Worm (Caenorhabditis elegans): ENCODE measurements around the gene C08B6.11.

C08B6.11 gene

ce11 chrV:10117465-10117864 is 10.1 kb downstream of the C08B6.11 start, which contains the start of gene C08B6.5:
C08B6.5 (plus strand) TSS chrV:10117765.
- no peak for TF ChIP-seq cog-1 (tag; optimal IDR thresholded peaks at IDR 0.05)
- TF ChIP-seq T22C8.4 (GFP tag; IDR thresholded peaks at IDR 0.05): no peak
- TF ChIP-seq ztf-23 (GFP tag; IDR thresholded peaks at IDR 0.05): no peak
- no peak for TF ChIP-seq flt-1 (GFP tag; IDR thresholded peaks at IDR 0.05)
- TF ChIP-seq tab-1 (GFP tag; IDR thresholded peaks at IDR 0.05): no peak
- TF ChIP-seq med-1 (GFP tag; optimal IDR thresholded peaks at IDR 0.05; ENCODE audit: insufficient read depth): no peak
- TF ChIP-seq klf-2 (GFP tag; conservative IDR thresholded peaks at IDR 0.05): no peak
- no peak for TF ChIP-seq ztf-29 (GFP tag; IDR thresholded peaks at IDR 0.05)
- TF ChIP-seq ref-1 (GFP tag; conservative IDR thresholded peaks at IDR 0.05): no peak

ce11 chrV:10120898-10121297 is 13.5 kb downstream of the C08B6.11 start, which contains the start of gene srxa-18:
srxa-18 (minus strand) TSS chrV:10120997.
- TF ChIP-seq T22C8.4 (GFP tag; IDR thresholded peaks at IDR 0.05) (no peak), ztf-23 (GFP tag; IDR thresholded peaks at IDR 0.05) (no peak), ref-1 (GFP tag; conservative IDR thresholded peaks at IDR 0.05) (no peak), cog-1 (tag; optimal IDR thresholded peaks at IDR 0.05) (no peak), ztf-29 (GFP tag; IDR thresholded peaks at IDR 0.05) (no peak), klf-2 (GFP tag; conservative IDR thresholded peaks at IDR 0.05) (no peak), flt-1 (GFP tag; IDR thresholded peaks at IDR 0.05) (no peak), tab-1 (GFP tag; IDR thresholded peaks at IDR 0.05) (no peak), med-1 (GFP tag; optimal IDR thresholded peaks at IDR 0.05; ENCODE audit: insufficient read depth) (no peak)

- TF ChIP-seq ztf-23 (GFP tag; IDR thresholded peaks at IDR 0.05) (no peak), T22C8.4 (GFP tag; IDR thresholded peaks at IDR 0.05) (no peak), flt-1 (GFP tag; IDR thresholded peaks at IDR 0.05) (no peak), klf-2 (GFP tag; conservative IDR thresholded peaks at IDR 0.05) (no peak), ref-1 (GFP tag; conservative IDR thresholded peaks at IDR 0.05) (no peak), cog-1 (tag; optimal IDR thresholded peaks at IDR 0.05) (no peak), med-1 (GFP tag; optimal IDR thresholded peaks at IDR 0.05; ENCODE audit: insufficient read depth) (no peak), tab-1 (GFP tag; IDR thresholded peaks at IDR 0.05) (no peak), ztf-29 (GFP tag; IDR thresholded peaks at IDR 0.05) (no peak)
These were observed 15.3 kb downstream of the C08B6.11 start, which contains the start of gene srxa-19 for ce11 chrV:10122670-10123069. srxa-19 (minus strand) TSS chrV:10122770.

- TF ChIP-seq cog-1 (tag; optimal IDR thresholded peaks at IDR 0.05): no peak
- TF ChIP-seq med-1 (GFP tag; optimal IDR thresholded peaks at IDR 0.05; ENCODE audit: insufficient read depth): no peak
- TF ChIP-seq ref-1 (GFP tag; conservative IDR thresholded peaks at IDR 0.05): no peak
- no peak for TF ChIP-seq ztf-29 (GFP tag; IDR thresholded peaks at IDR 0.05)
- no peak for TF ChIP-seq tab-1 (GFP tag; IDR thresholded peaks at IDR 0.05)
- no peak for TF ChIP-seq klf-2 (GFP tag; conservative IDR thresholded peaks at IDR 0.05)
- no peak for TF ChIP-seq flt-1 (GFP tag; IDR thresholded peaks at IDR 0.05)
- TF ChIP-seq ztf-23 (GFP tag; IDR thresholded peaks at IDR 0.05): no peak
- no peak for TF ChIP-seq T22C8.4 (GFP tag; IDR thresholded peaks at IDR 0.05)
These were observed 15.9 kb downstream of the C08B6.11 start, which contains the start of gene C08B6.6 for ce11 chrV:10123324-10123723. C08B6.6 (plus strand) TSS chrV:10123624.

ce11 chrV:10124799-10125548 is 17.6 kb downstream of the C08B6.11 start, which contains the start of gene C08B6.10:
C08B6.10 (plus strand) TSS chrV:10125498.
- TF ChIP-seq ztf-23 (GFP tag; IDR thresholded peaks at IDR 0.05) (no peak), cog-1 (tag; optimal IDR thresholded peaks at IDR 0.05) (no peak), ztf-29 (GFP tag; IDR thresholded peaks at IDR 0.05) (no peak), T22C8.4 (GFP tag; IDR thresholded peaks at IDR 0.05) (no peak), tab-1 (GFP tag; IDR thresholded peaks at IDR 0.05) (no peak), ref-1 (GFP tag; conservative IDR thresholded peaks at IDR 0.05) (no peak), klf-2 (GFP tag; conservative IDR thresholded peaks at IDR 0.05) (no peak), flt-1 (GFP tag; IDR thresholded peaks at IDR 0.05) (no peak), med-1 (GFP tag; optimal IDR thresholded peaks at IDR 0.05; ENCODE audit: insufficient read depth) (no peak)

ce11 chrV:10130195-10130594 is 22.8 kb downstream of the C08B6.11 start, which contains the start of gene aos-1:
aos-1 (minus strand) TSS chrV:10130295.
- TF ChIP-seq ztf-29 (GFP tag; IDR thresholded peaks at IDR 0.05) (no peak), ref-1 (GFP tag; conservative IDR thresholded peaks at IDR 0.05) (no peak), cog-1 (tag; optimal IDR thresholded peaks at IDR 0.05) (no peak), ztf-23 (GFP tag; IDR thresholded peaks at IDR 0.05) (no peak), klf-2 (GFP tag; conservative IDR thresholded peaks at IDR 0.05) (no peak), tab-1 (GFP tag; IDR thresholded peaks at IDR 0.05) (no peak), flt-1 (GFP tag; IDR thresholded peaks at IDR 0.05) (no peak), med-1 (GFP tag; optimal IDR thresholded peaks at IDR 0.05; ENCODE audit: insufficient read depth) (no peak), T22C8.4 (GFP tag; IDR thresholded peaks at IDR 0.05) (no peak)

- TF ChIP-seq klf-2 (GFP tag; conservative IDR thresholded peaks at IDR 0.05) (no peak), ztf-29 (GFP tag; IDR thresholded peaks at IDR 0.05) (no peak), ztf-23 (GFP tag; IDR thresholded peaks at IDR 0.05) (no peak), T22C8.4 (GFP tag; IDR thresholded peaks at IDR 0.05) (no peak), flt-1 (GFP tag; IDR thresholded peaks at IDR 0.05) (no peak), tab-1 (GFP tag; IDR thresholded peaks at IDR 0.05) (no peak), cog-1 (tag; optimal IDR thresholded peaks at IDR 0.05) (no peak), med-1 (GFP tag; optimal IDR thresholded peaks at IDR 0.05; ENCODE audit: insufficient read depth) (no peak), ref-1 (GFP tag; conservative IDR thresholded peaks at IDR 0.05) (no peak)
These were observed 25.9 kb downstream of the C08B6.11 start for ce11 chrV:10133277-10133676.

- TF ChIP-seq ref-1 (GFP tag; conservative IDR thresholded peaks at IDR 0.05) (no peak), klf-2 (GFP tag; conservative IDR thresholded peaks at IDR 0.05) (no peak), T22C8.4 (GFP tag; IDR thresholded peaks at IDR 0.05) (no peak), tab-1 (GFP tag; IDR thresholded peaks at IDR 0.05) (no peak)
These were observed 26.8 kb downstream of the C08B6.11 start, which contains the start of the genes C08B6.18, wdr-20 and C08B6.8 for ce11 chrV:10134077-10134693. C08B6.18 (minus strand) TSS chrV:10134127. wdr-20 (minus strand) TSS chrV:10134158. C08B6.8 (plus strand) TSS chrV:10134643.

ce11 chrV:10145653-10146052 is 38.2 kb downstream of the C08B6.11 start, which contains the start of gene C51E3.9:
C51E3.9 (plus strand) TSS chrV:10145953.
- TF ChIP-seq tab-1 (GFP tag; IDR thresholded peaks at IDR 0.05): no peak
- no peak for TF ChIP-seq cog-1 (tag; optimal IDR thresholded peaks at IDR 0.05)
- TF ChIP-seq flt-1 (GFP tag; IDR thresholded peaks at IDR 0.05): no peak
- TF ChIP-seq ref-1 (GFP tag; conservative IDR thresholded peaks at IDR 0.05): no peak
- TF ChIP-seq ztf-23 (GFP tag; IDR thresholded peaks at IDR 0.05): no peak
- no peak for TF ChIP-seq med-1 (GFP tag; optimal IDR thresholded peaks at IDR 0.05; ENCODE audit: insufficient read depth)
- TF ChIP-seq ztf-29 (GFP tag; IDR thresholded peaks at IDR 0.05): no peak
- TF ChIP-seq T22C8.4 (GFP tag; IDR thresholded peaks at IDR 0.05): no peak
- TF ChIP-seq klf-2 (GFP tag; conservative IDR thresholded peaks at IDR 0.05): no peak
